Fruit fly (Drosophila melanogaster): ENCODE data around the gene Cpr65Az.
A peak's percentile ranks its signal among the peaks of the same experiment; 100 is the strongest.

Cpr65Az gene

dm6 chr3L:6160514-6160913, at the start of gene Cpr65Az:
TSS of gene Cpr65Az (plus strand) at chr3L:6160814.
- TF ChIP-seq CG14711 (tag; optimal IDR thresholded peaks at IDR 0.05) (no peak), ovo (GFP tag; optimal IDR thresholded peaks at IDR 0.05) (no peak), kay (GFP tag; ENCODE audit: borderline replicate concordance) (no peak), CG5204 (GFP tag; optimal IDR thresholded peaks at IDR 0.05) (no peak), Clk (GFP tag; optimal IDR thresholded peaks at IDR 0.05) (no peak), CG7101 (tag; optimal IDR thresholded peaks at IDR 0.05) (no peak), Hr96 (GFP tag; optimal IDR thresholded peaks at IDR 0.05) (no peak), CG33017 (tag; optimal IDR thresholded peaks at IDR 0.05) (no peak), tj (GFP tag; optimal IDR thresholded peaks at IDR 0.05) (no peak), CG7045 (GFP tag; optimal IDR thresholded peaks at IDR 0.05) (no peak), CG11617 (GFP tag; optimal IDR thresholded peaks at IDR 0.05) (no peak), bab1 (GFP tag; optimal IDR thresholded peaks at IDR 0.05) (no peak), Crg-1 (GFP tag; optimal IDR thresholded peaks at IDR 0.05) (no peak), CG12768 (GFP tag; optimal IDR thresholded peaks at IDR 0.05) (no peak), cic (GFP tag; optimal IDR thresholded peaks at IDR 0.05) (no peak), pad (GFP tag; optimal IDR thresholded peaks at IDR 0.05) (no peak), toe (GFP tag; optimal IDR thresholded peaks at IDR 0.05) (no peak)

dm6 chr3L:6111458-6111857, 49.2 kb upstream of the Cpr65Az start:
- no peak for TF ChIP-seq cnc (optimal IDR thresholded peaks at IDR 0.05)
- no peak for TF ChIP-seq cic (GFP tag; optimal IDR thresholded peaks at IDR 0.05)
- no peak for TF ChIP-seq pad (GFP tag; optimal IDR thresholded peaks at IDR 0.05)
- TF ChIP-seq Crg-1 (GFP tag; optimal IDR thresholded peaks at IDR 0.05), result no peak
- TF ChIP-seq Clk (GFP tag; optimal IDR thresholded peaks at IDR 0.05), result no peak
- no peak for TF ChIP-seq CG7101 (tag; optimal IDR thresholded peaks at IDR 0.05)
- no peak for TF ChIP-seq CG7045 (GFP tag; optimal IDR thresholded peaks at IDR 0.05)
- no peak for TF ChIP-seq CG14711 (tag; optimal IDR thresholded peaks at IDR 0.05)
- no peak for TF ChIP-seq CG1620 (GFP tag; optimal IDR thresholded peaks at IDR 0.05)
- TF ChIP-seq tj (GFP tag; optimal IDR thresholded peaks at IDR 0.05), result no peak
- TF ChIP-seq CG5204 (GFP tag; optimal IDR thresholded peaks at IDR 0.05), result no peak
- TF ChIP-seq CG12768 (GFP tag; optimal IDR thresholded peaks at IDR 0.05), result no peak
- TF ChIP-seq CG11617 (GFP tag; optimal IDR thresholded peaks at IDR 0.05), result no peak
- no peak for TF ChIP-seq toe (GFP tag; optimal IDR thresholded peaks at IDR 0.05)
- no peak for TF ChIP-seq CG33017 (tag; optimal IDR thresholded peaks at IDR 0.05)
- TF ChIP-seq bab1 (GFP tag; optimal IDR thresholded peaks at IDR 0.05), result no peak
- TF ChIP-seq Hr96 (GFP tag; optimal IDR thresholded peaks at IDR 0.05), result no peak
- TF ChIP-seq ovo (GFP tag; optimal IDR thresholded peaks at IDR 0.05), result no peak

dm6 chr3L:6115505-6115904, 45.1 kb upstream of the Cpr65Az start:
- TF ChIP-seq Hr96 (GFP tag; optimal IDR thresholded peaks at IDR 0.05), result no peak
- no peak for TF ChIP-seq CG7045 (GFP tag; optimal IDR thresholded peaks at IDR 0.05)
- TF ChIP-seq Crg-1 (GFP tag; optimal IDR thresholded peaks at IDR 0.05), result no peak
- TF ChIP-seq pad (GFP tag; optimal IDR thresholded peaks at IDR 0.05), result no peak
- TF ChIP-seq CG11617 (GFP tag; optimal IDR thresholded peaks at IDR 0.05), result no peak
- no peak for TF ChIP-seq CG14711 (tag; optimal IDR thresholded peaks at IDR 0.05)
- no peak for TF ChIP-seq cnc (optimal IDR thresholded peaks at IDR 0.05)
- no peak for TF ChIP-seq CG7101 (tag; optimal IDR thresholded peaks at IDR 0.05)
- TF ChIP-seq Mnt (GFP tag; optimal IDR thresholded peaks at IDR 0.05), result no peak
- TF ChIP-seq kay (GFP tag; ENCODE audit: borderline replicate concordance), result no peak
- TF ChIP-seq ovo (GFP tag; optimal IDR thresholded peaks at IDR 0.05), result no peak
- TF ChIP-seq CG12768 (GFP tag; optimal IDR thresholded peaks at IDR 0.05), result no peak
- no peak for TF ChIP-seq CG5204 (GFP tag; optimal IDR thresholded peaks at IDR 0.05)
- no peak for TF ChIP-seq cic (GFP tag; optimal IDR thresholded peaks at IDR 0.05)
- TF ChIP-seq CG1620 (GFP tag; optimal IDR thresholded peaks at IDR 0.05), result no peak

dm6 chr3L:6116881-6117280, 43.7 kb upstream of the Cpr65Az start:
- no peak for TF ChIP-seq CG12768 (GFP tag; optimal IDR thresholded peaks at IDR 0.05)
- no peak for TF ChIP-seq cnc (optimal IDR thresholded peaks at IDR 0.05)
- no peak for TF ChIP-seq CG33017 (tag; optimal IDR thresholded peaks at IDR 0.05)
- no peak for TF ChIP-seq CG14711 (tag; optimal IDR thresholded peaks at IDR 0.05)
- TF ChIP-seq CG5204 (GFP tag; optimal IDR thresholded peaks at IDR 0.05), result no peak
- TF ChIP-seq ovo (GFP tag; optimal IDR thresholded peaks at IDR 0.05), result no peak
- no peak for TF ChIP-seq bab1 (GFP tag; optimal IDR thresholded peaks at IDR 0.05)
- no peak for TF ChIP-seq tj (GFP tag; optimal IDR thresholded peaks at IDR 0.05)
- TF ChIP-seq CG11617 (GFP tag; optimal IDR thresholded peaks at IDR 0.05), result no peak
- no peak for TF ChIP-seq CG7045 (GFP tag; optimal IDR thresholded peaks at IDR 0.05)
- no peak for TF ChIP-seq Hr96 (GFP tag; optimal IDR thresholded peaks at IDR 0.05)
- TF ChIP-seq pad (GFP tag; optimal IDR thresholded peaks at IDR 0.05), result no peak

dm6 chr3L:6124616-6125408, 35.8 kb upstream of the Cpr65Az start:
- TF ChIP-seq toe (GFP tag; optimal IDR thresholded peaks at IDR 0.05) (peak; percentile 12), CG7045 (GFP tag; optimal IDR thresholded peaks at IDR 0.05) (peak; percentile 20), Hr96 (GFP tag; optimal IDR thresholded peaks at IDR 0.05) (peak; percentile 47), cic (GFP tag; optimal IDR thresholded peaks at IDR 0.05) (no peak)

- TF ChIP-seq cic (GFP tag; optimal IDR thresholded peaks at IDR 0.05), result no peak
- no peak for TF ChIP-seq CG5204 (GFP tag; optimal IDR thresholded peaks at IDR 0.05)
- no peak for TF ChIP-seq Hr96 (GFP tag; optimal IDR thresholded peaks at IDR 0.05)
- no peak for TF ChIP-seq Clk (GFP tag; optimal IDR thresholded peaks at IDR 0.05)
- TF ChIP-seq Crg-1 (GFP tag; optimal IDR thresholded peaks at IDR 0.05), result no peak
- TF ChIP-seq tj (GFP tag; optimal IDR thresholded peaks at IDR 0.05), result no peak
- no peak for TF ChIP-seq CG1620 (GFP tag; optimal IDR thresholded peaks at IDR 0.05)
- no peak for TF ChIP-seq kay (GFP tag; ENCODE audit: borderline replicate concordance)
- no peak for TF ChIP-seq toe (GFP tag; optimal IDR thresholded peaks at IDR 0.05)
- no peak for TF ChIP-seq cnc (optimal IDR thresholded peaks at IDR 0.05)
- TF ChIP-seq CG11617 (GFP tag; optimal IDR thresholded peaks at IDR 0.05), result no peak
These were observed 35.3 kb upstream of the Cpr65Az start for dm6 chr3L:6125409-6125689.

Measured in whole organism, adult.